Fruit fly (Drosophila melanogaster): Measurements from ENCODE around the gene RpS17.

DNA sequence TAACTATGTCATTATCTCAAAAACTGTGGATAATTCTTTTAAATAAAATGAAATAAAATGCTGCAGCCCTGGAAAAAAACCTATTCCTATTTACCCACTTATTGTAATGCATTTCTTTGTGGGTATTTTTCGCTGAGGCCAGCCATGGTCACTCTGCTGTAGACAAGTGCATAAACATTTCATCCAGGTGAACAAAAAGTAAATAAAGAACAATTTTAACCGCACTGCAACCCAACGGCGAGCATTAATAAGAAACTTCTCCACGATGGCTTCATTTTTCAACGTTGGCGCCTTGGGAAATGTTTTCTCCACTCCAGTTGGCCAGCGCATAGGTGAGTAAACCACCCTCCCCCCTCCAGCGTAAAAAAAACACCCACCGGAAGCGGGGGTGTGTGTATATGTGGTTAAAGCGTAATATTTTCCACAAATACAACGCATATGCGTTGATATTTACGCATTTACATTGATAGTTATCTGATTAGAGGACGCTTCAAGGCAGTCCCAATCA is 17.2 kb upstream of the RpS17 start, which contains the start of gene CG3529:
- TF ChIP-seq fd85E (GFP tag; optimal IDR thresholded peaks at IDR 0.05): no peak
- TF ChIP-seq CG6854 (GFP tag; optimal IDR thresholded peaks at IDR 0.05): peak; percentile 56
- peak; percentile 25 for TF ChIP-seq CG10631 (GFP tag; optimal IDR thresholded peaks at IDR 0.05)
- TF ChIP-seq CG6808 (GFP tag; optimal IDR thresholded peaks at IDR 0.05): peak; percentile 62
- TF ChIP-seq CG11294 (GFP tag; IDR thresholded peaks at IDR 0.05): no peak
- no peak for TF ChIP-seq salr (GFP tag; optimal IDR thresholded peaks at IDR 0.05)
- no peak for TF ChIP-seq Blimp-1 (GFP tag; optimal IDR thresholded peaks at IDR 0.05)
- TF ChIP-seq Sox102F (GFP tag; optimal IDR thresholded peaks at IDR 0.05): no peak
- peak; percentile 17 for TF ChIP-seq Hr39 (GFP tag; optimal IDR thresholded peaks at IDR 0.05)
- TF ChIP-seq CG8632 (GFP tag; optimal IDR thresholded peaks at IDR 0.05): no peak
- no peak for TF ChIP-seq eg (GFP tag; IDR thresholded peaks at IDR 0.05)
- no peak for TF ChIP-seq CG6276 (GFP tag; optimal IDR thresholded peaks at IDR 0.05)
- TF ChIP-seq Lpt (GFP tag; optimal IDR thresholded peaks at IDR 0.05): no peak
